Worm (Caenorhabditis elegans) whole organism, mixed stage, embryonic: ENCODE results near the gene F28B4.1.

Source experiments
- blmp-1 ChIP-seq: fragments of 150-350 bp; optimal IDR thresholded peaks from 2 replicates; lab custom pipeline; 2014; ENCODE audit warnings: missing biosample characterization, missing genetic modification characterization
- ceh-39 ChIP-seq: fragments of 150-350 bp; optimal IDR thresholded peaks from 2 replicates; lab custom pipeline; 2014; ENCODE audit warnings: missing biosample characterization, missing genetic modification characterization
- elt-3 ChIP-seq: fragments of 150-350 bp; optimal IDR thresholded peaks from 2 replicates; lab custom pipeline; 2014; ENCODE audit warnings: missing biosample characterization, missing genetic modification characterization
- hlh-1 ChIP-seq: fragments of 150-350 bp; optimal IDR thresholded peaks from 2 replicates; lab custom pipeline; 2014; ENCODE audit warnings: missing biosample characterization, missing genetic modification reagents, missing genetic modification characterization
- nhr-28 ChIP-seq: fragments of 150-350 bp; optimal IDR thresholded peaks from 2 replicates; lab custom pipeline; 2014; ENCODE audit warnings: missing biosample characterization, missing genetic modification characterization
- nhr-76 ChIP-seq: sonication (generic microtip); optimal IDR thresholded peaks from 2 replicates; lab custom pipeline; 2017; ENCODE audit warnings: missing biosample characterization, missing genetic modification characterization
- snpc-4 ChIP-seq: fragments of 150-350 bp; optimal IDR thresholded peaks from 2 replicates; lab custom pipeline; 2014; ENCODE audit warnings: missing biosample characterization, missing genetic modification characterization
- unc-39 ChIP-seq: fragments of 150-350 bp; optimal IDR thresholded peaks from 2 replicates; lab custom pipeline; 2014; ENCODE audit warnings: missing biosample characterization, missing genetic modification characterization
- unc-62 ChIP-seq: fragments of 150-350 bp; optimal IDR thresholded peaks from 2 replicates; lab custom pipeline; 2014; ENCODE audit warnings: missing biosample characterization, missing genetic modification reagents, missing genetic modification characterization

DNA sequence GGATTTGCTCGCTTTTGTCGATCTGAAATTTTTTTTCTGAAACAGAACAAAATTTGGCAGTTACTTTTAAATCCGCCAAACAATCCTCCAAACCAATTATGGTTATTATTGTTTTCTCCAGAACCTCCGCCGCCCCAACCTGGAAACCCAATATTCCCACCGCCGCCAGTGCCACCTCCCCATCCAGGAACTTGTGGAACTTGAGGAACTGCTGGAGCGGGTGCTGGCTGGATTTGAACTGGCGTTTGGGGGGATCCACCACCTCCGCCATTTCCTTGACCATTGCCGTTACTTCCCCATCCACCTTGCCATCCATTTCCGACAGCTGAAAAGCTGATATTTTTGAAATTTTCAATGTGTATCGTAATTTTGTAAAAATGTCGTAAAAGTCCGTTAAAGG is 42.9 kb downstream of the F28B4.1 start:
- no peak for TF ChIP-seq blmp-1 (tag; lab: Kevin White, UChicago)
- no peak for TF ChIP-seq unc-62 (GFP tag; lab: Kevin White, UChicago)
- no peak for TF ChIP-seq elt-3 (tag; lab: Kevin White, UChicago)
- TF ChIP-seq unc-39 (tag; lab: Kevin White, UChicago): no peak
- no peak for TF ChIP-seq nhr-76 (tag; lab: Kevin White, UChicago)
- TF ChIP-seq ceh-39 (tag; lab: Kevin White, UChicago): no peak
- no peak for TF ChIP-seq hlh-1
- TF ChIP-seq nhr-28: no peak
- no peak for TF ChIP-seq snpc-4
